Worm (Caenorhabditis elegans) whole organism, L1 larva: ENCODE data around the gene toca-1.

Source experiments
- C16A3.4 ChIP-seq: fragments of 150-350 bp; optimal IDR thresholded peaks from 2 replicates; lab custom pipeline; 2014; ENCODE audit warnings: missing biosample characterization, missing genetic modification characterization
- F16B12.6 ChIP-seq: fragments of 150-350 bp; optimal IDR thresholded peaks from 2 replicates; lab custom pipeline; 2014; ENCODE audit warnings: missing biosample characterization, missing genetic modification characterization
- aha-1 ChIP-seq: fragments of 150-350 bp; optimal IDR thresholded peaks from 2 replicates; lab custom pipeline; 2014; ENCODE audit warnings: missing biosample characterization, missing genetic modification characterization
- blmp-1 ChIP-seq: fragments of 150-350 bp; optimal IDR thresholded peaks from 2 replicates; lab custom pipeline; 2014; ENCODE audit warnings: missing biosample characterization, missing genetic modification characterization
- ceh-82 ChIP-seq, 3 experiments: fragments of 150-350 bp in 1 of 3; sonication (generic microtip) in 2 of 3; optimal IDR thresholded peaks; 2 replicates each; lab custom pipeline; 2014 to 2017; ENCODE audit warnings: missing biosample characterization in 3 of 3, missing genetic modification characterization in 3 of 3
- ceh-90 ChIP-seq: sonication (generic microtip); optimal IDR thresholded peaks from 2 replicates; lab custom pipeline; 2016; ENCODE audit warnings: missing genetic modification characterization, missing compliant biosample characterization
- ces-1 ChIP-seq: fragments of 150-350 bp; optimal IDR thresholded peaks from 2 replicates; lab custom pipeline; 2014; ENCODE audit warnings: missing biosample characterization, missing genetic modification reagents, missing genetic modification characterization
- dpl-1 ChIP-seq, 3 experiments: fragments of 150-350 bp in 2 of 3; sonication (generic microtip) in 1 of 3; optimal IDR thresholded peaks; 2 replicates each; lab custom pipeline; 2014 to 2017; ENCODE audit warnings: missing biosample characterization in 3 of 3, missing genetic modification characterization in 3 of 3, missing genetic modification reagents in 3 of 3
- efl-1 ChIP-seq, 4 experiments: fragments of 150-350 bp; optimal IDR thresholded peaks in 3 of 4; peaks in 1 of 4; 1 replicate in 1 of 4; 2 replicates in 3 of 4; lab custom pipeline; 2014; ENCODE audit warnings: missing biosample characterization in 2 of 4, missing genetic modification characterization in 2 of 4, missing genetic modification reagents in 2 of 4
- egl-27 ChIP-seq, 2 experiments: fragments of 150-350 bp in 1 of 2; sonication (generic microtip); optimal IDR thresholded peaks; 3 replicates each; lab custom pipeline; 2017 to 2018; ENCODE audit warnings: missing biosample characterization in 2 of 2, missing genetic modification characterization in 2 of 2, missing genetic modification reagents in 2 of 2
- elt-2 ChIP-seq: sonication (generic microtip); optimal IDR thresholded peaks from 2 replicates; lab custom pipeline; 2016; ENCODE audit warnings: missing genetic modification characterization, mild to moderate bottlenecking, inconsistent platforms, missing compliant biosample characterization, missing genetic modification reagents
- ets-5 ChIP-seq: fragments of 200-800 bp; sonication (Bioruptor generic); IDR thresholded peaks from 2 replicates; pipeline ENCODE4 v1.3.6; 2022; ENCODE audit warnings: missing genetic modification characterization, missing compliant biosample characterization
- fkh-10 ChIP-seq: sonication (generic microtip); optimal IDR thresholded peaks from 2 replicates; lab custom pipeline; 2017; ENCODE audit warnings: missing biosample characterization, missing genetic modification reagents, missing genetic modification characterization
- fkh-8 ChIP-seq: sonication (generic microtip); optimal IDR thresholded peaks from 2 replicates; lab custom pipeline; 2016; ENCODE audit warnings: mild to moderate bottlenecking, missing genetic modification characterization, missing compliant biosample characterization
- grh-1 ChIP-seq: fragments of 200-800 bp; sonication (Bioruptor generic); IDR thresholded peaks from 2 replicates; pipeline ENCODE4 v1.3.6; 2022; ENCODE audit warnings: missing genetic modification reagents, missing genetic modification characterization, missing compliant biosample characterization
- hlh-17 ChIP-seq: fragments of 200-800 bp; sonication (Bioruptor generic); optimal IDR thresholded peaks from 2 replicates; lab custom pipeline; 2018; ENCODE audit warnings: missing genetic modification characterization, mild to moderate bottlenecking, missing compliant biosample characterization, moderate library complexity, borderline replicate concordance
- irx-1 ChIP-seq: sonication (generic microtip); optimal IDR thresholded peaks from 2 replicates; lab custom pipeline; 2016; ENCODE audit warnings: missing genetic modification characterization, missing compliant biosample characterization
- isw-1 ChIP-seq: fragments of 200-800 bp; sonication (Bioruptor generic); IDR thresholded peaks from 2 replicates; pipeline ENCODE4 v1.3.6; 2022; ENCODE audit warnings: missing genetic modification characterization, missing compliant biosample characterization
- lin-15B ChIP-seq: fragments of 150-350 bp; sonication (generic microtip); optimal IDR thresholded peaks from 3 replicates; lab custom pipeline; 2014; ENCODE audit warnings: missing biosample characterization, missing genetic modification characterization
- lir-3 ChIP-seq: sonication (generic microtip); optimal IDR thresholded peaks from 2 replicates; lab custom pipeline; 2016; ENCODE audit warnings: mild to moderate bottlenecking, missing genetic modification characterization, moderate library complexity, missing compliant biosample characterization; ENCODE audit not compliant: poor library complexity
- mab-9 ChIP-seq: fragments of 200-800 bp; sonication (Bioruptor generic); IDR thresholded peaks from 2 replicates; pipeline ENCODE4 v1.3.6; 2022; ENCODE audit warnings: missing genetic modification reagents, missing genetic modification characterization, missing compliant biosample characterization
- mef-2 ChIP-seq: fragments of 150-350 bp; optimal IDR thresholded peaks from 2 replicates; lab custom pipeline; 2014; ENCODE audit warnings: missing biosample characterization, missing genetic modification characterization
- mep-1 ChIP-seq: fragments of 150-350 bp; optimal IDR thresholded peaks from 2 replicates; lab custom pipeline; 2014; ENCODE audit warnings: missing biosample characterization, missing genetic modification characterization
- nhr-19 ChIP-seq: fragments of 200-800 bp; sonication (Bioruptor generic); conservative IDR thresholded peaks from 2 replicates; pipeline ENCODE4 v1.3.6; 2022; ENCODE audit warnings: missing genetic modification characterization, missing compliant biosample characterization
- nhr-28 ChIP-seq: fragments of 150-350 bp; optimal IDR thresholded peaks from 2 replicates; lab custom pipeline; 2014; ENCODE audit warnings: missing biosample characterization, missing genetic modification characterization
- nhr-77 ChIP-seq: fragments of 150-350 bp; optimal IDR thresholded peaks from 2 replicates; lab custom pipeline; 2014; ENCODE audit warnings: missing biosample characterization, missing genetic modification characterization
- nhr-84 ChIP-seq: sonication (generic microtip); optimal IDR thresholded peaks from 2 replicates; lab custom pipeline; 2017; ENCODE audit warnings: missing biosample characterization, missing genetic modification characterization
- nhr-85 ChIP-seq: sonication (generic microtip); peaks from one replicate; lab custom pipeline; 2016; ENCODE audit warnings: missing genetic modification characterization, inconsistent platforms, missing compliant biosample characterization
- nhr-90 ChIP-seq: sonication (generic microtip); optimal IDR thresholded peaks from 2 replicates; lab custom pipeline; 2016; ENCODE audit warnings: mild to moderate bottlenecking, missing genetic modification characterization, missing compliant biosample characterization; ENCODE audit not compliant: poor library complexity
- pax-3 ChIP-seq: fragments of 200-800 bp; sonication (Bioruptor generic); optimal IDR thresholded peaks from 2 replicates; lab custom pipeline; 2018; ENCODE audit warnings: mild to moderate bottlenecking, missing genetic modification characterization, moderate library complexity, missing compliant biosample characterization
- rnt-1 ChIP-seq: sonication (generic microtip); optimal IDR thresholded peaks from 2 replicates; lab custom pipeline; 2016; ENCODE audit warnings: mild to moderate bottlenecking, missing genetic modification characterization, moderate library complexity, missing compliant biosample characterization
- snu-23 ChIP-seq: sonication (generic microtip); optimal IDR thresholded peaks from 2 replicates; lab custom pipeline; 2016; ENCODE audit warnings: missing genetic modification characterization, missing compliant biosample characterization
- sptf-1 ChIP-seq: fragments of 150-350 bp; optimal IDR thresholded peaks from 2 replicates; lab custom pipeline; 2014; ENCODE audit warnings: missing biosample characterization, missing genetic modification characterization
- sup-37 ChIP-seq: fragments of 200-800 bp; sonication (Bioruptor generic); optimal IDR thresholded peaks from 2 replicates; lab custom pipeline; 2018; ENCODE audit warnings: mild to moderate bottlenecking, missing genetic modification characterization, missing compliant biosample characterization
- swsn-7 ChIP-seq: sonication (generic microtip); optimal IDR thresholded peaks from 2 replicates; lab custom pipeline; 2016; ENCODE audit warnings: missing genetic modification characterization, missing compliant biosample characterization
- tbx-2 ChIP-seq: sonication (generic microtip); optimal IDR thresholded peaks from 2 replicates; lab custom pipeline; 2016; ENCODE audit warnings: missing genetic modification characterization, missing compliant biosample characterization
- tlp-1 ChIP-seq: fragments of 150-350 bp; optimal IDR thresholded peaks from 2 replicates; lab custom pipeline; 2014; ENCODE audit warnings: missing biosample characterization, missing genetic modification characterization
- unc-130 ChIP-seq: fragments of 150-350 bp; optimal IDR thresholded peaks from 2 replicates; lab custom pipeline; 2017; ENCODE audit warnings: missing biosample characterization, missing genetic modification characterization, inconsistent platforms
- unc-30 ChIP-seq: sonication (generic microtip); optimal IDR thresholded peaks from 2 replicates; lab custom pipeline; 2017; ENCODE audit warnings: missing biosample characterization, missing genetic modification characterization
- unc-86 ChIP-seq: sonication (generic microtip); optimal IDR thresholded peaks from 2 replicates; lab custom pipeline; 2016; ENCODE audit warnings: missing genetic modification characterization, missing compliant biosample characterization
- unc-98 ChIP-seq: fragments of 200-800 bp; sonication (Bioruptor generic); IDR thresholded peaks from 2 replicates; pipeline ENCODE4 v1.3.6; 2022; ENCODE audit warnings: missing genetic modification characterization, missing compliant biosample characterization
- xbp-1 ChIP-seq: sonication (generic microtip); optimal IDR thresholded peaks from 2 replicates; lab custom pipeline; 2016; ENCODE audit warnings: missing genetic modification characterization, missing compliant biosample characterization
- zag-1 ChIP-seq: fragments of 150-350 bp; optimal IDR thresholded peaks from 2 replicates; lab custom pipeline; 2014; ENCODE audit warnings: missing biosample characterization, missing genetic modification characterization
- zip-4 ChIP-seq: fragments of 200-800 bp; sonication (Bioruptor generic); optimal IDR thresholded peaks from 2 replicates; lab custom pipeline; 2018; ENCODE audit warnings: mild to moderate bottlenecking, missing genetic modification characterization, moderate library complexity, missing compliant biosample characterization
- ztf-4 ChIP-seq: fragments of 150-350 bp; optimal IDR thresholded peaks from 2 replicates; lab custom pipeline; 2014; ENCODE audit warnings: missing biosample characterization, missing genetic modification characterization

Gene toca-1

ce11 chrX:1477932-1478331, 43.4 kb downstream of the toca-1 start (continued):
- TF ChIP-seq mep-1 (tag; lab: Kevin White, UChicago), result peak; percentile 9
- no peak for TF ChIP-seq lir-3 (tag; lab: Kevin White, UChicago)
- peak; percentile 69 for TF ChIP-seq nhr-85 (tag; lab: Kevin White, UChicago)
- TF ChIP-seq unc-98 (GFP tag; lab: Robert Waterston, UW), result no peak
- TF ChIP-seq grh-1, result no peak
- TF ChIP-seq snu-23 (GFP tag; lab: Kevin White, UChicago), result peak; percentile 29
- TF ChIP-seq zip-4 (GFP tag; lab: Kevin White, UChicago), result no peak
- no peak for TF ChIP-seq tbx-2
- no peak for TF ChIP-seq ceh-90 (tag; lab: Kevin White, UChicago)
- no peak for TF ChIP-seq unc-86 (tag; lab: Kevin White, UChicago)
- TF ChIP-seq nhr-90, result peak; percentile 61
- TF ChIP-seq dpl-1 (GFP tag; optimal IDR thresholded peaks at IDR 0.05; lab: Kevin White, UChicago), result no peak
- no peak for TF ChIP-seq sptf-1 (tag; lab: Kevin White, UChicago)
- TF ChIP-seq isw-1 (GFP tag; lab: Robert Waterston, UW), result no peak
- TF ChIP-seq unc-30, result no peak
- no peak for TF ChIP-seq swsn-7 (tag; lab: Kevin White, UChicago)
- no peak for TF ChIP-seq efl-1 (optimal IDR thresholded peaks at IDR 0.05; lab: Kevin White, UChicago)
- peak in 1 of 2 experiments; percentile 34 for TF ChIP-seq efl-1 (GFP tag; optimal IDR thresholded peaks at IDR 0.05 in 1 of 2; lab: Kevin White, UChicago)
- no peak for TF ChIP-seq fkh-10 (GFP tag; lab: Kevin White, UChicago)
- TF ChIP-seq ces-1 (GFP tag; lab: Kevin White, UChicago), result no peak
- TF ChIP-seq elt-2 (tag; lab: Kevin White, UChicago), result peak; percentile 97
- TF ChIP-seq zag-1 (tag; lab: Kevin White, UChicago), result no peak
- TF ChIP-seq lin-15B, result no peak
- no peak for TF ChIP-seq sup-37 (GFP tag; lab: Kevin White, UChicago)
- no peak for TF ChIP-seq xbp-1 (tag; lab: Kevin White, UChicago)
- peak; percentile 58 for TF ChIP-seq blmp-1 (tag; lab: Kevin White, UChicago)
- TF ChIP-seq hlh-17, result no peak
- TF ChIP-seq tlp-1, result no peak
- no peak for TF ChIP-seq rnt-1 (tag; lab: Kevin White, UChicago)
- no peak for TF ChIP-seq C16A3.4 (tag; lab: Kevin White, UChicago)
- no peak for TF ChIP-seq ets-5 (GFP tag; lab: Robert Waterston, UW)

- TF ChIP-seq egl-27 (tag; optimal IDR thresholded peaks at IDR 0.05; lab: Kevin White, UChicago) (no peak), efl-1 (optimal IDR thresholded peaks at IDR 0.05; lab: Kevin White, UChicago) (no peak), efl-1 (GFP tag; optimal IDR thresholded peaks at IDR 0.05 in 1 of 2; lab: Kevin White, UChicago) (peak in 1 of 2 experiments; percentile 49), aha-1 (tag; lab: Kevin White, UChicago) (no peak), nhr-28 (tag; lab: Kevin White, UChicago) (no peak), mef-2 (tag; lab: Kevin White, UChicago) (no peak), sup-37 (GFP tag; lab: Kevin White, UChicago) (no peak), nhr-85 (tag; lab: Kevin White, UChicago) (peak; percentile 8), lir-3 (tag; lab: Kevin White, UChicago) (no peak), ceh-82 (tag; optimal IDR thresholded peaks at IDR 0.05; lab: Kevin White, UChicago) (no peak), nhr-77 (tag; lab: Kevin White, UChicago) (no peak)
Observed at ce11 chrX:1476005-1476404, 45.3 kb downstream of the toca-1 start.

ce11 chrX:1473794-1474193, 47.5 kb downstream of the toca-1 start:
- TF ChIP-seq unc-86 (tag; lab: Kevin White, UChicago) (no peak), unc-130 (tag; lab: Kevin White, UChicago) (no peak), snu-23 (GFP tag; lab: Kevin White, UChicago) (no peak), ceh-82 (tag; optimal IDR thresholded peaks at IDR 0.05; lab: Kevin White, UChicago) (no peak), nhr-19 (GFP tag; lab: Robert Waterston, UW) (no peak), rnt-1 (tag; lab: Kevin White, UChicago) (no peak), F16B12.6 (tag; lab: Kevin White, UChicago) (no peak), mab-9 (GFP tag; lab: Robert Waterston, UW) (no peak), pax-3 (no peak), irx-1 (no peak), ztf-4 (tag; lab: Kevin White, UChicago) (no peak), fkh-8 (no peak), nhr-84 (no peak), ceh-90 (tag; lab: Kevin White, UChicago) (no peak)
